Fruit fly (Drosophila melanogaster): ENCODE results near the gene bbg.

Gene bbg

dm6 chr3L:14536042-14536684 is at the start of gene bbg, which contains the start of gene CG43246:
Gene bbg (minus strand): TSS chr3L:14536276.
Gene CG43246 (plus strand): TSS chr3L:14536634.
- no peak for TF ChIP-seq CG17801 (GFP tag; optimal IDR thresholded peaks at IDR 0.05; ENCODE audit: partially characterized antibody)

- TF ChIP-seq CG17801 (GFP tag; optimal IDR thresholded peaks at IDR 0.05; ENCODE audit: partially characterized antibody), result no peak
Measured at dm6 chr3L:14583803-14584202, 47.7 kb upstream of the bbg start.

- no peak for TF ChIP-seq CG17801 (GFP tag; optimal IDR thresholded peaks at IDR 0.05; ENCODE audit: partially characterized antibody)
Measured at dm6 chr3L:14582736-14583135, 46.7 kb upstream of the bbg start.

dm6 chr3L:14580294-14580693 is 44.2 kb upstream of the bbg start:
- TF ChIP-seq CG17801 (GFP tag; optimal IDR thresholded peaks at IDR 0.05; ENCODE audit: partially characterized antibody), result no peak

dm6 chr3L:14578896-14579295 is 42.8 kb upstream of the bbg start:
- no peak for TF ChIP-seq CG17801 (GFP tag; optimal IDR thresholded peaks at IDR 0.05; ENCODE audit: partially characterized antibody)

- TF ChIP-seq CG17801 (GFP tag; optimal IDR thresholded peaks at IDR 0.05; ENCODE audit: partially characterized antibody), result no peak
Measured at dm6 chr3L:14575974-14576373, 39.9 kb upstream of the bbg start.

dm6 chr3L:14574649-14575048 is 38.6 kb upstream of the bbg start:
- no peak for TF ChIP-seq CG17801 (GFP tag; optimal IDR thresholded peaks at IDR 0.05; ENCODE audit: partially characterized antibody)

dm6 chr3L:14569620-14570537 is 33.8 kb upstream of the bbg start:
- TF ChIP-seq CG17801 (GFP tag; optimal IDR thresholded peaks at IDR 0.05; ENCODE audit: partially characterized antibody), result no peak

dm6 chr3L:14567140-14567539 is 31.1 kb upstream of the bbg start, which contains the start of gene CG42758:
Gene CG42758 (plus strand): TSS chr3L:14567440.
- TF ChIP-seq CG17801 (GFP tag; optimal IDR thresholded peaks at IDR 0.05; ENCODE audit: partially characterized antibody), result no peak

- no peak for TF ChIP-seq CG17801 (GFP tag; optimal IDR thresholded peaks at IDR 0.05; ENCODE audit: partially characterized antibody)
Measured at dm6 chr3L:14565134-14565587, 29.1 kb upstream of the bbg start.

- no peak for TF ChIP-seq CG17801 (GFP tag; optimal IDR thresholded peaks at IDR 0.05; ENCODE audit: partially characterized antibody)
Measured at dm6 chr3L:14564404-14564803, 28.3 kb upstream of the bbg start.

- TF ChIP-seq CG17801 (GFP tag; optimal IDR thresholded peaks at IDR 0.05; ENCODE audit: partially characterized antibody), result no peak
Measured at dm6 chr3L:14563461-14563860, 27.4 kb upstream of the bbg start.

- TF ChIP-seq CG17801 (GFP tag; optimal IDR thresholded peaks at IDR 0.05; ENCODE audit: partially characterized antibody), result no peak
Measured at dm6 chr3L:14562672-14563071, 26.6 kb upstream of the bbg start.

- TF ChIP-seq CG17801 (GFP tag; optimal IDR thresholded peaks at IDR 0.05; ENCODE audit: partially characterized antibody), result no peak
Measured at dm6 chr3L:14560664-14561063, 24.6 kb upstream of the bbg start, which contains the start of gene Lk. Gene Lk (minus strand): TSS chr3L:14560764.

dm6 chr3L:14559659-14560058 is 23.6 kb upstream of the bbg start, which contains the start of gene CG34039:
Gene CG34039 (plus strand): TSS chr3L:14560000.
- no peak for TF ChIP-seq CG17801 (GFP tag; optimal IDR thresholded peaks at IDR 0.05; ENCODE audit: partially characterized antibody)
